Worm (Caenorhabditis elegans) whole organism, L1 larva: ENCODE data around the gene nape-1.
A peak's percentile ranks its signal among the peaks of the same experiment; 100 is the strongest.

Experiments
- C16A3.4 ChIP-seq: fragments of 150-350 bp; optimal IDR thresholded peaks from 2 replicates; lab custom pipeline; 2014; ENCODE audit warnings: missing biosample characterization, missing genetic modification characterization
- Y116A8C.19 ChIP-seq: sonication (generic microtip); optimal IDR thresholded peaks from 2 replicates; lab custom pipeline; 2016; ENCODE audit warnings: missing compliant biosample characterization, missing genetic modification characterization, borderline replicate concordance
- alr-1 ChIP-seq: fragments of 200-800 bp; sonication (Bioruptor generic); optimal IDR thresholded peaks from 2 replicates; lab custom pipeline; 2018; ENCODE audit warnings: borderline replicate concordance, mild to moderate bottlenecking, missing genetic modification characterization, missing compliant biosample characterization
- ama-1 ChIP-seq: fragments of 150-350 bp; optimal IDR thresholded peaks from 2 replicates; lab custom pipeline; 2014
- ceh-63 ChIP-seq: fragments of 200-800 bp; sonication (Bioruptor generic); optimal IDR thresholded peaks from 2 replicates; lab custom pipeline; 2018; ENCODE audit warnings: mild to moderate bottlenecking, missing genetic modification characterization, missing compliant biosample characterization
- ceh-88 ChIP-seq: fragments of 200-800 bp; sonication (Bioruptor generic); IDR thresholded peaks from 2 replicates; pipeline ENCODE4 v1.3.6; 2022; ENCODE audit warnings: missing genetic modification characterization, missing compliant biosample characterization
- dsc-1 ChIP-seq: sonication (generic microtip); optimal IDR thresholded peaks from 2 replicates; lab custom pipeline; 2016; ENCODE audit warnings: mild to moderate bottlenecking, missing genetic modification characterization, missing compliant biosample characterization
- efl-1 ChIP-seq, 4 experiments: fragments of 150-350 bp; optimal IDR thresholded peaks in 3 of 4; peaks in 1 of 4; 1 replicate in 1 of 4; 2 replicates in 3 of 4; lab custom pipeline; 2014; ENCODE audit warnings: missing biosample characterization in 2 of 4, missing genetic modification characterization in 2 of 4, missing genetic modification reagents in 2 of 4
- fkh-10 ChIP-seq: sonication (generic microtip); optimal IDR thresholded peaks from 2 replicates; lab custom pipeline; 2017; ENCODE audit warnings: missing biosample characterization, missing genetic modification reagents, missing genetic modification characterization
- fkh-8 ChIP-seq: sonication (generic microtip); optimal IDR thresholded peaks from 2 replicates; lab custom pipeline; 2016; ENCODE audit warnings: mild to moderate bottlenecking, missing genetic modification characterization, missing compliant biosample characterization
- grh-1 ChIP-seq: fragments of 200-800 bp; sonication (Bioruptor generic); IDR thresholded peaks from 2 replicates; pipeline ENCODE4 v1.3.6; 2022; ENCODE audit warnings: missing genetic modification reagents, missing genetic modification characterization, missing compliant biosample characterization
- hlh-4 ChIP-seq: sonication (generic microtip); optimal IDR thresholded peaks from 2 replicates; lab custom pipeline; 2016; ENCODE audit warnings: mild to moderate bottlenecking, missing genetic modification characterization, missing compliant biosample characterization
- irx-1 ChIP-seq: sonication (generic microtip); optimal IDR thresholded peaks from 2 replicates; lab custom pipeline; 2016; ENCODE audit warnings: missing genetic modification characterization, missing compliant biosample characterization
- lin-35 ChIP-seq, 2 experiments: fragments of 150-350 bp; optimal IDR thresholded peaks; 2 replicates each; lab custom pipeline; 2014; ENCODE audit warnings: missing biosample characterization in 2 of 2, missing genetic modification characterization in 2 of 2, missing genetic modification reagents in 2 of 2
- lin-39 ChIP-seq: fragments of 150-350 bp; optimal IDR thresholded peaks from 2 replicates; lab custom pipeline; 2014; ENCODE audit warnings: missing biosample characterization, missing genetic modification reagents, missing genetic modification characterization
- lsy-2 ChIP-seq, 2 experiments: fragments of 150-350 bp; optimal IDR thresholded peaks; 2 replicates each; lab custom pipeline; 2014; ENCODE audit warnings: missing biosample characterization in 2 of 2, missing genetic modification characterization in 2 of 2
- mab-9 ChIP-seq: fragments of 200-800 bp; sonication (Bioruptor generic); IDR thresholded peaks from 2 replicates; pipeline ENCODE4 v1.3.6; 2022; ENCODE audit warnings: missing genetic modification reagents, missing genetic modification characterization, missing compliant biosample characterization
- nhr-11 ChIP-seq: fragments of 150-350 bp; optimal IDR thresholded peaks from 2 replicates; lab custom pipeline; 2014; ENCODE audit warnings: missing biosample characterization, missing genetic modification characterization
- nhr-12 ChIP-seq: sonication (generic microtip); optimal IDR thresholded peaks from 2 replicates; lab custom pipeline; 2017; ENCODE audit warnings: missing biosample characterization, missing genetic modification characterization
- nhr-19 ChIP-seq: fragments of 200-800 bp; sonication (Bioruptor generic); conservative IDR thresholded peaks from 2 replicates; pipeline ENCODE4 v1.3.6; 2022; ENCODE audit warnings: missing genetic modification characterization, missing compliant biosample characterization
- nhr-20 ChIP-seq: sonication (generic microtip); optimal IDR thresholded peaks from 2 replicates; lab custom pipeline; 2016; ENCODE audit warnings: mild to moderate bottlenecking, missing genetic modification characterization, missing compliant biosample characterization
- nhr-237 ChIP-seq: fragments of 150-350 bp; optimal IDR thresholded peaks from 2 replicates; lab custom pipeline; 2014; ENCODE audit warnings: missing biosample characterization, missing genetic modification characterization
- nhr-47 ChIP-seq: sonication (generic microtip); optimal IDR thresholded peaks from 2 replicates; lab custom pipeline; 2016; ENCODE audit warnings: mild to moderate bottlenecking, missing genetic modification characterization, moderate library complexity, missing compliant biosample characterization
- nhr-76 ChIP-seq: sonication (generic microtip); optimal IDR thresholded peaks from 2 replicates; lab custom pipeline; 2017; ENCODE audit warnings: missing biosample characterization, missing genetic modification characterization
- nhr-85 ChIP-seq: sonication (generic microtip); peaks from one replicate; lab custom pipeline; 2016; ENCODE audit warnings: missing genetic modification characterization, inconsistent platforms, missing compliant biosample characterization
- pax-3 ChIP-seq: fragments of 200-800 bp; sonication (Bioruptor generic); optimal IDR thresholded peaks from 2 replicates; lab custom pipeline; 2018; ENCODE audit warnings: mild to moderate bottlenecking, missing genetic modification characterization, moderate library complexity, missing compliant biosample characterization
- rnt-1 ChIP-seq: sonication (generic microtip); optimal IDR thresholded peaks from 2 replicates; lab custom pipeline; 2016; ENCODE audit warnings: mild to moderate bottlenecking, missing genetic modification characterization, moderate library complexity, missing compliant biosample characterization
- snpc-4 ChIP-seq: fragments of 150-350 bp; optimal IDR thresholded peaks from 2 replicates; lab custom pipeline; 2014; ENCODE audit warnings: missing biosample characterization, missing genetic modification characterization
- swsn-7 ChIP-seq: sonication (generic microtip); optimal IDR thresholded peaks from 2 replicates; lab custom pipeline; 2016; ENCODE audit warnings: missing genetic modification characterization, missing compliant biosample characterization
- tbx-2 ChIP-seq: sonication (generic microtip); optimal IDR thresholded peaks from 2 replicates; lab custom pipeline; 2016; ENCODE audit warnings: missing genetic modification characterization, missing compliant biosample characterization
- unc-130 ChIP-seq: fragments of 150-350 bp; optimal IDR thresholded peaks from 2 replicates; lab custom pipeline; 2017; ENCODE audit warnings: missing biosample characterization, missing genetic modification characterization, inconsistent platforms
- unc-30 ChIP-seq: sonication (generic microtip); optimal IDR thresholded peaks from 2 replicates; lab custom pipeline; 2017; ENCODE audit warnings: missing biosample characterization, missing genetic modification characterization
- unc-62 ChIP-seq: fragments of 150-350 bp; optimal IDR thresholded peaks from 2 replicates; lab custom pipeline; 2014; ENCODE audit warnings: missing biosample characterization, missing genetic modification reagents, missing genetic modification characterization
- vab-15 ChIP-seq: sonication (generic microtip); optimal IDR thresholded peaks from 2 replicates; lab custom pipeline; 2017; ENCODE audit warnings: missing genotype, mild to moderate bottlenecking, missing genetic modification characterization, missing compliant biosample characterization
- zag-1 ChIP-seq: fragments of 150-350 bp; optimal IDR thresholded peaks from 2 replicates; lab custom pipeline; 2014; ENCODE audit warnings: missing biosample characterization, missing genetic modification characterization
- ztf-4 ChIP-seq: fragments of 150-350 bp; optimal IDR thresholded peaks from 2 replicates; lab custom pipeline; 2014; ENCODE audit warnings: missing biosample characterization, missing genetic modification characterization

Gene nape-1

ce11 chrIV:3719057-3719456, 21.6 kb downstream of the nape-1 start, which contains the start of gene Y37E11AM.3:
Gene Y37E11AM.3 (minus strand): TSS chrIV:3719157.
- no peak for TF ChIP-seq swsn-7 (tag; lab: Kevin White, UChicago)
- TF ChIP-seq lin-35 (GFP tag; optimal IDR thresholded peaks at IDR 0.05; lab: Kevin White, UChicago): no peak
- TF ChIP-seq nhr-20: no peak
- no peak for TF ChIP-seq fkh-10 (GFP tag; lab: Kevin White, UChicago)
- TF ChIP-seq ama-1: no peak
- no peak for TF ChIP-seq mab-9 (GFP tag; lab: Robert Waterston, UW)
- TF ChIP-seq nhr-237 (tag; lab: Kevin White, UChicago): no peak
- TF ChIP-seq unc-62 (GFP tag; lab: Kevin White, UChicago): no peak
- TF ChIP-seq lin-39: no peak
- TF ChIP-seq C16A3.4 (tag; lab: Kevin White, UChicago): no peak
- no peak for TF ChIP-seq efl-1 (optimal IDR thresholded peaks at IDR 0.05; lab: Kevin White, UChicago)
- TF ChIP-seq efl-1 (GFP tag; optimal IDR thresholded peaks at IDR 0.05 in 1 of 2; lab: Kevin White, UChicago): no peak
- TF ChIP-seq, all 84 proteins: peak for 0

- TF ChIP-seq lsy-2 (tag; optimal IDR thresholded peaks at IDR 0.05; lab: Kevin White, UChicago) (no peak), nhr-76 (tag; lab: Kevin White, UChicago) (no peak), nhr-47 (tag; lab: Kevin White, UChicago) (no peak), nhr-12 (no peak), tbx-2 (tag; lab: Kevin White, UChicago) (no peak), ceh-88 (GFP tag; lab: Robert Waterston, UW) (no peak), snpc-4 (tag; lab: Kevin White, UChicago) (no peak), nhr-85 (tag; lab: Kevin White, UChicago) (no peak), hlh-4 (tag; lab: Kevin White, UChicago) (no peak), irx-1 (tag; lab: Kevin White, UChicago) (no peak), ztf-4 (tag; lab: Kevin White, UChicago) (no peak), dsc-1 (tag; lab: Kevin White, UChicago) (no peak), ama-1 (no peak), C16A3.4 (tag; lab: Kevin White, UChicago) (no peak), alr-1 (tag; lab: Kevin White, UChicago) (no peak), vab-15 (no peak), pax-3 (tag; lab: Kevin White, UChicago) (no peak), unc-130 (tag; lab: Kevin White, UChicago) (no peak), lin-35 (GFP tag; optimal IDR thresholded peaks at IDR 0.05; lab: Kevin White, UChicago) (no peak)
These were observed 29.9 kb downstream of the nape-1 start for ce11 chrIV:3710737-3711136.

ce11 chrIV:3709200-3709599, 31.5 kb downstream of the nape-1 start, which contains the start of gene Y37E11AL.1:
Gene Y37E11AL.1 (plus strand): TSS chrIV:3709500.
- no peak for TF ChIP-seq ceh-63 (GFP tag; lab: Kevin White, UChicago)

- TF ChIP-seq Y116A8C.19 (no peak), alr-1 (tag; lab: Kevin White, UChicago) (no peak), grh-1 (GFP tag; lab: Robert Waterston, UW) (no peak), swsn-7 (tag; lab: Kevin White, UChicago) (no peak), nhr-85 (tag; lab: Kevin White, UChicago) (peak; percentile 52), nhr-19 (GFP tag; lab: Robert Waterston, UW) (no peak), efl-1 (optimal IDR thresholded peaks at IDR 0.05; lab: Kevin White, UChicago) (no peak), efl-1 (GFP tag; optimal IDR thresholded peaks at IDR 0.05 in 1 of 2; lab: Kevin White, UChicago) (peak in 1 of 2 experiments; percentile 6), fkh-8 (no peak), ceh-88 (GFP tag; lab: Robert Waterston, UW) (no peak), lin-35 (GFP tag; optimal IDR thresholded peaks at IDR 0.05; lab: Kevin White, UChicago) (no peak), rnt-1 (tag; lab: Kevin White, UChicago) (no peak), nhr-11 (tag; lab: Kevin White, UChicago) (no peak)
These were observed 38.8 kb downstream of the nape-1 start, which contains the start of gene Y37E11AL.12 for ce11 chrIV:3701892-3702291. Gene Y37E11AL.12 (minus strand): TSS chrIV:3701992.

- TF ChIP-seq lin-39: no peak
- TF ChIP-seq nhr-11 (tag; lab: Kevin White, UChicago): no peak
- no peak for TF ChIP-seq unc-30 (tag; lab: Kevin White, UChicago)
- TF ChIP-seq zag-1 (tag; lab: Kevin White, UChicago): no peak
These were observed 40.1 kb downstream of the nape-1 start, which contains the start of gene Y37E11AL.9 for ce11 chrIV:3700554-3700953. Gene Y37E11AL.9 (minus strand): TSS chrIV:3700654.
